Fruit fly (Drosophila melanogaster): ENCODE data around the gene CG17272.

dm6 chr3R:20838787-20839186 lies 14.7 kb upstream of the CG17272 start:
- no peak for TF ChIP-seq CG15696 (tag; optimal IDR thresholded peaks at IDR 0.05)
- no peak for TF ChIP-seq tgo (GFP tag; IDR thresholded peaks at IDR 0.05)
- TF ChIP-seq CG42726 (GFP tag; IDR thresholded peaks at IDR 0.05; ENCODE audit: partially characterized antibody), result no peak
- TF ChIP-seq CG9437 (GFP tag; optimal IDR thresholded peaks at IDR 0.05), result no peak
- TF ChIP-seq Atf6 (GFP tag; IDR thresholded peaks at IDR 0.05), result no peak
- no peak for TF ChIP-seq D (optimal IDR thresholded peaks at IDR 0.05)
- no peak for TF ChIP-seq D (GFP tag; optimal IDR thresholded peaks at IDR 0.05)
- TF ChIP-seq odd (GFP tag; optimal IDR thresholded peaks at IDR 0.05), result no peak
- no peak for TF ChIP-seq CG11085 (GFP tag; IDR thresholded peaks at IDR 0.05)
- no peak for TF ChIP-seq CG8290 (GFP tag; optimal IDR thresholded peaks at IDR 0.05)
- TF ChIP-seq CG8290 (tag; optimal IDR thresholded peaks at IDR 0.05), result no peak
- TF ChIP-seq peb (GFP tag; IDR thresholded peaks at IDR 0.05), result no peak
